Worm (Caenorhabditis elegans) whole organism, L4 larva: ENCODE results near the gene nas-11.

Source experiments
- D1046.2 ChIP-seq: fragments of 200-800 bp; sonication (Bioruptor generic); IDR thresholded peaks from 2 replicates; pipeline ENCODE4 v1.3.6; 2022; ENCODE audit warnings: missing genetic modification characterization, missing compliant biosample characterization
- F26F4.8 ChIP-seq: fragments of 200-800 bp; sonication (Bioruptor generic); conservative IDR thresholded peaks from 2 replicates; pipeline ENCODE4 v1.3.6; 2022; ENCODE audit warnings: missing genetic modification characterization, missing compliant biosample characterization
- F37D6.2 ChIP-seq: sonication (generic microtip); optimal IDR thresholded peaks from 2 replicates; lab custom pipeline; 2016; ENCODE audit warnings: mild to moderate bottlenecking, missing genetic modification characterization, missing compliant biosample characterization
- F44E2.7 ChIP-seq: fragments of 200-800 bp; sonication (Bioruptor generic); IDR thresholded peaks from 2 replicates; pipeline ENCODE4 v2.1.2; 2022; ENCODE audit warnings: missing genetic modification characterization, missing compliant biosample characterization
- F49E8.2 ChIP-seq: sonication (generic microtip); optimal IDR thresholded peaks from 2 replicates; lab custom pipeline; 2016; ENCODE audit warnings: missing compliant biosample characterization, mild to moderate bottlenecking, missing genetic modification characterization, borderline replicate concordance
- T20F7.1 ChIP-seq: fragments of 200-800 bp; sonication (Bioruptor generic); optimal IDR thresholded peaks from 2 replicates; lab custom pipeline; 2018; ENCODE audit warnings: mild to moderate bottlenecking, missing genetic modification characterization, missing compliant biosample characterization
- T26A8.4 ChIP-seq: fragments of 200-800 bp; sonication (Bioruptor generic); IDR thresholded peaks from 2 replicates; pipeline ENCODE4 v1.3.6; 2022; ENCODE audit warnings: missing genetic modification characterization, missing compliant biosample characterization
- Y48G9A.11 ChIP-seq: fragments of 200-800 bp; sonication (Bioruptor generic); IDR thresholded peaks from 2 replicates; pipeline ENCODE4 v1.3.6; 2022; ENCODE audit warnings: missing genetic modification reagents, missing genetic modification characterization, missing compliant biosample characterization
- attf-4 ChIP-seq: sonication (generic microtip); optimal IDR thresholded peaks from 3 replicates; lab custom pipeline; 2017; ENCODE audit warnings: missing biosample characterization, missing genetic modification characterization
- ceh-20 ChIP-seq: fragments of 200-800 bp; sonication (Bioruptor generic); IDR thresholded peaks from 2 replicates; pipeline ENCODE4 v1.3.6; 2022; ENCODE audit warnings: missing genetic modification reagents, missing genetic modification characterization, missing compliant biosample characterization
- ceh-82 ChIP-seq: sonication (generic microtip); optimal IDR thresholded peaks from 2 replicates; lab custom pipeline; 2017; ENCODE audit warnings: missing biosample characterization, missing genetic modification characterization
- ces-1 ChIP-seq: fragments of 150-350 bp; sonication (generic microtip); optimal IDR thresholded peaks from 4 replicates; lab custom pipeline; 2014; ENCODE audit warnings: missing biosample characterization, missing genetic modification reagents, missing genetic modification characterization
- ctbp-1 ChIP-seq: fragments of 200-800 bp; sonication (Bioruptor generic); IDR thresholded peaks from 2 replicates; pipeline ENCODE4 v1.3.6; 2022; ENCODE audit warnings: missing genetic modification reagents, missing genetic modification characterization, missing compliant biosample characterization
- daf-19 ChIP-seq: fragments of 200-800 bp; sonication (Bioruptor generic); conservative IDR thresholded peaks from 2 replicates; pipeline ENCODE4 v1.3.6; 2022; ENCODE audit warnings: missing genetic modification characterization, missing compliant biosample characterization
- dmd-6 ChIP-seq: fragments of 200-800 bp; sonication (Bioruptor generic); IDR thresholded peaks from 2 replicates; pipeline ENCODE4 v1.3.6; 2022; ENCODE audit warnings: missing genetic modification reagents, missing genetic modification characterization, missing compliant biosample characterization
- dmd-8 ChIP-seq: fragments of 200-800 bp; sonication (Bioruptor generic); IDR thresholded peaks from 2 replicates; pipeline ENCODE4 v1.3.6; 2022; ENCODE audit warnings: missing genetic modification characterization, missing compliant biosample characterization
- dpl-1 ChIP-seq: fragments of 150-350 bp; optimal IDR thresholded peaks from 2 replicates; lab custom pipeline; 2014; ENCODE audit warnings: missing biosample characterization, missing genetic modification reagents, missing genetic modification characterization
- dve-1 ChIP-seq: sonication (generic microtip); optimal IDR thresholded peaks from 2 replicates; lab custom pipeline; 2017; ENCODE audit warnings: antibody characterized with exemption, mild to moderate bottlenecking, missing genetic modification characterization, missing compliant biosample characterization; ENCODE audit not compliant: insufficient read depth
- egl-43 ChIP-seq: fragments of 200-800 bp; sonication (Bioruptor generic); IDR thresholded peaks from 2 replicates; pipeline ENCODE4 v1.3.6; 2022; ENCODE audit warnings: missing genetic modification reagents, missing genetic modification characterization, missing compliant biosample characterization
- fkh-10 ChIP-seq: fragments of 150-350 bp; optimal IDR thresholded peaks from 2 replicates; lab custom pipeline; 2014; ENCODE audit warnings: missing biosample characterization, missing genetic modification reagents, missing genetic modification characterization
- fos-1 ChIP-seq: fragments of 150-350 bp; optimal IDR thresholded peaks from 2 replicates; lab custom pipeline; 2014; ENCODE audit warnings: missing biosample characterization, missing genetic modification characterization
- gei-8 ChIP-seq: fragments of 200-800 bp; sonication (Bioruptor generic); optimal IDR thresholded peaks from 2 replicates; lab custom pipeline; 2018; ENCODE audit warnings: mild to moderate bottlenecking, missing genetic modification characterization, missing compliant biosample characterization
- hlh-30 ChIP-seq: sonication (generic microtip); optimal IDR thresholded peaks from 2 replicates; lab custom pipeline; 2017; ENCODE audit warnings: antibody characterized with exemption, mild to moderate bottlenecking, missing genetic modification characterization, missing compliant biosample characterization; ENCODE audit not compliant: insufficient read depth
- jun-1 ChIP-seq: fragments of 150-350 bp; optimal IDR thresholded peaks from 2 replicates; lab custom pipeline; 2014; ENCODE audit warnings: missing biosample characterization, missing genetic modification reagents, missing genetic modification characterization
- lin-29 ChIP-seq: fragments of 200-800 bp; sonication (Bioruptor generic); IDR thresholded peaks from 2 replicates; pipeline ENCODE4 v1.3.6; 2022; ENCODE audit warnings: missing genetic modification reagents, missing genetic modification characterization, missing compliant biosample characterization
- lir-3 ChIP-seq: sonication (generic microtip); optimal IDR thresholded peaks from 2 replicates; lab custom pipeline; 2016; ENCODE audit warnings: mild to moderate bottlenecking, missing genetic modification characterization, missing compliant biosample characterization
- lsy-2 ChIP-seq, 2 experiments: fragments of 150-350 bp in 1 of 2; sonication (generic microtip) in 1 of 2; optimal IDR thresholded peaks; 2 replicates each; lab custom pipeline; 2014 to 2017; ENCODE audit warnings: missing biosample characterization in 2 of 2, missing genetic modification characterization in 2 of 2
- madf-5 ChIP-seq, 2 experiments: fragments of 200-800 bp; sonication (Bioruptor generic); IDR thresholded peaks; 2 replicates each; pipeline ENCODE4 v1.3.6; 2022; ENCODE audit warnings: missing compliant biosample characterization in 2 of 2, missing genetic modification characterization in 2 of 2
- mdl-1 ChIP-seq, 2 experiments: fragments of 150-350 bp in 1 of 2; sonication (generic microtip) in 1 of 2; optimal IDR thresholded peaks; 2 replicates each; lab custom pipeline; 2014 to 2017; ENCODE audit warnings: missing biosample characterization in 2 of 2, missing genetic modification characterization in 2 of 2
- mdt-29 ChIP-seq: fragments of 200-800 bp; sonication (Bioruptor generic); IDR thresholded peaks from 2 replicates; pipeline ENCODE4 v1.3.6; 2022; ENCODE audit warnings: missing genetic modification reagents, missing genetic modification characterization, missing compliant biosample characterization
- mes-2 ChIP-seq: sonication (generic microtip); optimal IDR thresholded peaks from 2 replicates; lab custom pipeline; 2016; ENCODE audit warnings: missing genotype, mild to moderate bottlenecking, missing genetic modification characterization, missing compliant biosample characterization; ENCODE audit not compliant: poor library complexity, severe bottlenecking
- mxl-2 ChIP-seq: fragments of 200-800 bp; sonication (Bioruptor generic); conservative IDR thresholded peaks from 2 replicates; pipeline ENCODE4 v1.3.6; 2022; ENCODE audit warnings: missing genetic modification reagents, missing genetic modification characterization, missing compliant biosample characterization
- nhr-10 ChIP-seq: fragments of 150-350 bp; optimal IDR thresholded peaks from 2 replicates; lab custom pipeline; 2014; ENCODE audit warnings: missing biosample characterization, missing genetic modification characterization
- nhr-25 ChIP-seq: sonication (generic microtip); optimal IDR thresholded peaks from 2 replicates; lab custom pipeline; 2017; ENCODE audit warnings: missing genetic modification characterization, mild to moderate bottlenecking, missing compliant biosample characterization, antibody characterized with exemption, moderate library complexity, borderline replicate concordance; ENCODE audit not compliant: insufficient read depth
- nhr-28 ChIP-seq: fragments of 150-350 bp; optimal IDR thresholded peaks from 2 replicates; lab custom pipeline; 2014; ENCODE audit warnings: missing biosample characterization, missing genetic modification characterization
- nhr-48 ChIP-seq: sonication (generic microtip); optimal IDR thresholded peaks from 2 replicates; lab custom pipeline; 2016; ENCODE audit warnings: mild to moderate bottlenecking, missing genetic modification characterization, missing compliant biosample characterization
- saeg-2 ChIP-seq: fragments of 200-800 bp; sonication (Bioruptor generic); IDR thresholded peaks from 2 replicates; pipeline ENCODE4 v1.3.6; 2022; ENCODE audit warnings: missing genetic modification reagents, missing genetic modification characterization, missing compliant biosample characterization
- sdz-12 ChIP-seq: fragments of 200-800 bp; sonication (Bioruptor generic); optimal IDR thresholded peaks from 2 replicates; lab custom pipeline; 2018; ENCODE audit warnings: mild to moderate bottlenecking, missing genetic modification characterization, missing compliant biosample characterization
- spr-3 ChIP-seq: fragments of 200-800 bp; sonication (Bioruptor generic); optimal IDR thresholded peaks from 2 replicates; lab custom pipeline; 2018; ENCODE audit warnings: mild to moderate bottlenecking, missing genetic modification characterization, missing compliant biosample characterization
- tra-1 ChIP-seq: fragments of 200-800 bp; sonication (Bioruptor generic); IDR thresholded peaks from 2 replicates; pipeline ENCODE4 v1.3.6; 2022; ENCODE audit warnings: missing genetic modification reagents, missing genetic modification characterization, missing compliant biosample characterization
- unc-62 ChIP-seq, 3 experiments: fragments of 150-350 bp in 1 of 3; sonication (generic microtip); optimal IDR thresholded peaks in 2 of 3; peaks in 1 of 3; 1 replicate in 1 of 3; 2 replicates in 2 of 3; lab custom pipeline; 2014 to 2017; ENCODE audit warnings: missing biosample characterization in 3 of 3, missing genetic modification characterization in 3 of 3, missing genetic modification reagents in 3 of 3, missing genotype in 1 of 3
- vab-7 ChIP-seq: fragments of 200-800 bp; sonication (Bioruptor generic); IDR thresholded peaks from 2 replicates; pipeline ENCODE4 v1.3.6; 2022; ENCODE audit warnings: missing genetic modification reagents, missing genetic modification characterization, missing compliant biosample characterization
- zag-1 ChIP-seq: fragments of 150-350 bp; optimal IDR thresholded peaks from 2 replicates; lab custom pipeline; 2014; ENCODE audit warnings: missing biosample characterization, missing genetic modification characterization
- zfp-2 ChIP-seq: sonication (generic microtip); optimal IDR thresholded peaks from 2 replicates; lab custom pipeline; 2016; ENCODE audit warnings: mild to moderate bottlenecking, missing genetic modification characterization, missing compliant biosample characterization
- zfp-3 ChIP-seq: fragments of 200-800 bp; sonication (Bioruptor generic); conservative IDR thresholded peaks from 2 replicates; pipeline ENCODE4 v1.3.6; 2022; ENCODE audit warnings: missing genetic modification reagents, missing genetic modification characterization, missing compliant biosample characterization
- zip-11 ChIP-seq: fragments of 200-800 bp; sonication (Bioruptor generic); IDR thresholded peaks from 2 replicates; pipeline ENCODE4 v1.3.6; 2022; ENCODE audit warnings: missing genetic modification characterization, missing compliant biosample characterization
- ztf-11 ChIP-seq: fragments of 150-350 bp; optimal IDR thresholded peaks from 2 replicates; lab custom pipeline; 2014; ENCODE audit warnings: missing biosample characterization, missing genetic modification characterization
- ztf-7 ChIP-seq: fragments of 150-350 bp; optimal IDR thresholded peaks from 2 replicates; lab custom pipeline; 2014; ENCODE audit warnings: missing biosample characterization, missing genetic modification characterization

The nas-11 gene

ce11 chrX:6739034-6740008 is 25.9 kb downstream of the nas-11 start (continued):
- peak in 1 of 2 experiments; percentile 42 for TF ChIP-seq lsy-2 (tag; optimal IDR thresholded peaks at IDR 0.05; lab: Kevin White, UChicago)
- TF ChIP-seq F44E2.7: no peak
- TF ChIP-seq dpl-1 (GFP tag; lab: Kevin White, UChicago): no peak
- TF ChIP-seq zfp-2: no peak
- TF ChIP-seq sdz-12 (GFP tag; lab: Kevin White, UChicago): no peak
- TF ChIP-seq nhr-28 (tag; lab: Kevin White, UChicago): no peak
- no peak for TF ChIP-seq ztf-11 (tag; lab: Kevin White, UChicago)
- no peak for TF ChIP-seq daf-19
- no peak for TF ChIP-seq ces-1
- no peak for TF ChIP-seq ceh-20 (GFP tag; lab: Robert Waterston, UW)
- no peak for TF ChIP-seq mes-2 (tag; lab: Kevin White, UChicago)
- no peak for TF ChIP-seq zfp-3 (GFP tag; lab: Robert Waterston, UW)
- no peak for TF ChIP-seq F37D6.2 (tag; lab: Kevin White, UChicago)
- peak; percentile 63 for TF ChIP-seq dmd-6 (GFP tag; lab: Robert Waterston, UW)
- TF ChIP-seq ctbp-1: 0 out of 2 replicates have a peak, but pooled peaks have one; percentile 49
- no peak for TF ChIP-seq lir-3 (tag; lab: Kevin White, UChicago)
- TF ChIP-seq saeg-2 (GFP tag; lab: Robert Waterston, UW): no peak
- peak; percentile 30 for TF ChIP-seq T20F7.1 (GFP tag; lab: Kevin White, UChicago)
- TF ChIP-seq F26F4.8 (GFP tag; lab: Robert Waterston, UW): no peak
- TF ChIP-seq fos-1: no peak
- TF ChIP-seq nhr-48 (tag; lab: Kevin White, UChicago): peak; percentile 83
- 0 out of 2 replicates have a peak, but pooled peaks have one; percentile 17 for TF ChIP-seq mxl-2 (GFP tag; lab: Robert Waterston, UW)
- TF ChIP-seq gei-8 (GFP tag; lab: Kevin White, UChicago): no peak
- TF ChIP-seq zip-11 (GFP tag; lab: Robert Waterston, UW): no peak
- TF ChIP-seq lin-29 (GFP tag; lab: Robert Waterston, UW): no peak
- TF ChIP-seq ztf-7: no peak
- no peak for TF ChIP-seq nhr-25
- TF ChIP-seq D1046.2 (GFP tag; lab: Robert Waterston, UW): no peak
- no peak for TF ChIP-seq jun-1 (tag; lab: Kevin White, UChicago)
- TF ChIP-seq mdt-29 (GFP tag; lab: Robert Waterston, UW): no peak
- TF ChIP-seq ceh-82 (tag; lab: Kevin White, UChicago): no peak
- peak; percentile 96 to 97 for TF ChIP-seq mdl-1 (tag; optimal IDR thresholded peaks at IDR 0.05; lab: Kevin White, UChicago)
- TF ChIP-seq unc-62 (GFP tag; optimal IDR thresholded peaks at IDR 0.05 in 1 of 2; lab: Kevin White, UChicago): peak in 1 of 2 experiments; percentile 94
- TF ChIP-seq unc-62 (tag; optimal IDR thresholded peaks at IDR 0.05; lab: Kevin White, UChicago): no peak
- no peak for TF ChIP-seq nhr-10 (tag; lab: Kevin White, UChicago)
- peak; percentile 61 for TF ChIP-seq dve-1 (tag; lab: Kevin White, UChicago)
- TF ChIP-seq tra-1 (GFP tag; lab: Robert Waterston, UW): 0 out of 2 replicates have a peak, but pooled peaks have one; percentile 4
- no peak for TF ChIP-seq madf-5 (GFP tag; IDR thresholded peaks at IDR 0.05; lab: Robert Waterston, UW)
- no peak for TF ChIP-seq vab-7 (GFP tag; lab: Robert Waterston, UW)
- no peak for TF ChIP-seq T26A8.4 (GFP tag; lab: Robert Waterston, UW)
- TF ChIP-seq hlh-30 (tag; lab: Kevin White, UChicago): peak; percentile 92
- TF ChIP-seq dmd-8 (GFP tag; lab: Robert Waterston, UW): no peak
- no peak for TF ChIP-seq Y48G9A.11 (GFP tag; lab: Robert Waterston, UW)
- TF ChIP-seq attf-4 (tag; lab: Kevin White, UChicago): no peak
- TF ChIP-seq spr-3 (GFP tag; lab: Kevin White, UChicago): no peak
- TF ChIP-seq fkh-10 (GFP tag; lab: Kevin White, UChicago): no peak
- TF ChIP-seq zag-1 (tag; lab: Kevin White, UChicago): no peak
- no peak for TF ChIP-seq egl-43 (GFP tag; lab: Robert Waterston, UW)
- TF ChIP-seq F49E8.2 (tag; lab: Kevin White, UChicago): no peak
